Worm (Caenorhabditis elegans) whole organism, young adult: Measurements from ENCODE around the gene hpo-25.

Source experiments
- B0261.1 ChIP-seq: sonication (generic microtip); optimal IDR thresholded peaks from 2 replicates; lab custom pipeline; 2016; ENCODE audit warnings: mild to moderate bottlenecking, missing genetic modification characterization, moderate library complexity, missing compliant biosample characterization
- B0336.3 ChIP-seq: fragments of 200-800 bp; sonication (Bioruptor generic); IDR thresholded peaks from 2 replicates; pipeline ENCODE4 v1.3.6; 2022; ENCODE audit warnings: missing genetic modification characterization, missing compliant biosample characterization
- C17E4.6 ChIP-seq: fragments of 200-800 bp; sonication (Bioruptor generic); IDR thresholded peaks from 2 replicates; pipeline ENCODE4 v1.3.6; 2022; ENCODE audit warnings: missing genetic modification reagents, missing genetic modification characterization, missing compliant biosample characterization
- F10E7.11 ChIP-seq: sonication (generic microtip); optimal IDR thresholded peaks from 2 replicates; lab custom pipeline; 2017; ENCODE audit warnings: mild to moderate bottlenecking, missing genetic modification characterization, moderate library complexity, missing compliant biosample characterization
- F33H1.4 ChIP-seq: fragments of 200-800 bp; sonication (Bioruptor generic); IDR thresholded peaks from 2 replicates; pipeline ENCODE4 v1.3.6; 2022; ENCODE audit warnings: missing genetic modification reagents, missing genetic modification characterization, missing compliant biosample characterization
- F39B2.1 ChIP-seq: fragments of 200-800 bp; sonication (Bioruptor generic); IDR thresholded peaks from 2 replicates; pipeline ENCODE4 v1.3.6; 2022; ENCODE audit warnings: missing genetic modification reagents, missing genetic modification characterization, missing compliant biosample characterization
- F57C9.4 ChIP-seq: sonication (generic microtip); optimal IDR thresholded peaks from 2 replicates; lab custom pipeline; 2017; ENCODE audit warnings: mild to moderate bottlenecking, missing genetic modification characterization, missing compliant biosample characterization
- Y56A3A.18 ChIP-seq: fragments of 200-800 bp; sonication (Bioruptor generic); IDR thresholded peaks from 2 replicates; pipeline ENCODE4 v1.3.6; 2022; ENCODE audit warnings: missing genetic modification reagents, missing genetic modification characterization, missing compliant biosample characterization
- Y95B8A.8 ChIP-seq: fragments of 200-800 bp; sonication (Bioruptor generic); IDR thresholded peaks from 2 replicates; pipeline ENCODE4 v1.3.6; 2022; ENCODE audit warnings: missing genetic modification reagents, missing genetic modification characterization, missing compliant biosample characterization
- ZK185.1 ChIP-seq: sonication (generic microtip); optimal IDR thresholded peaks from 2 replicates; lab custom pipeline; 2016; ENCODE audit warnings: mild to moderate bottlenecking, missing genetic modification characterization, missing compliant biosample characterization; ENCODE audit not compliant: poor library complexity, severe bottlenecking
- attf-6 ChIP-seq: fragments of 200-800 bp; sonication (Bioruptor generic); IDR thresholded peaks from 2 replicates; pipeline ENCODE4 v1.3.6; 2022; ENCODE audit warnings: missing genetic modification reagents, missing genetic modification characterization, missing compliant biosample characterization
- bed-1 ChIP-seq: fragments of 200-800 bp; sonication (Bioruptor generic); IDR thresholded peaks from 2 replicates; pipeline ENCODE4 v1.3.6; 2022; ENCODE audit warnings: missing genetic modification reagents, missing genetic modification characterization, missing compliant biosample characterization
- cebp-1 ChIP-seq, 2 experiments: fragments of 200-800 bp in 1 of 2; sonication (Bioruptor generic) in 1 of 2; sonication (generic microtip) in 1 of 2; IDR thresholded peaks in 1 of 2; optimal IDR thresholded peaks in 1 of 2; 2 replicates each; pipeline versions ENCODE4 v1.3.6 to Lab custom; 2017 to 2022; ENCODE audit warnings: missing compliant biosample characterization in 2 of 2, missing genetic modification characterization in 2 of 2, mild to moderate bottlenecking in 1 of 2, missing genetic modification reagents in 1 of 2, moderate library complexity in 1 of 2
- cebp-2 ChIP-seq: fragments of 200-800 bp; sonication (Bioruptor generic); IDR thresholded peaks from 2 replicates; pipeline ENCODE4 v1.3.6; 2022; ENCODE audit warnings: missing genetic modification characterization, missing compliant biosample characterization
- chd-7 ChIP-seq: sonication (generic microtip); optimal IDR thresholded peaks from 2 replicates; lab custom pipeline; 2016; ENCODE audit warnings: mild to moderate bottlenecking, missing genetic modification characterization, moderate library complexity, missing compliant biosample characterization
- ets-4 ChIP-seq: fragments of 200-800 bp; sonication (Bioruptor generic); optimal IDR thresholded peaks from 2 replicates; lab custom pipeline; 2018; ENCODE audit warnings: mild to moderate bottlenecking, missing genetic modification characterization, missing compliant biosample characterization
- hmg-20 ChIP-seq: fragments of 200-800 bp; sonication (Bioruptor generic); IDR thresholded peaks from 2 replicates; pipeline ENCODE4 v1.3.6; 2022; ENCODE audit warnings: missing genetic modification reagents, missing genetic modification characterization, missing compliant biosample characterization
- lag-1 ChIP-seq: fragments of 200-800 bp; sonication (Bioruptor generic); IDR thresholded peaks from 2 replicates; pipeline ENCODE4 v1.3.6; 2022; ENCODE audit warnings: missing genetic modification reagents, missing genetic modification characterization, missing compliant biosample characterization
- lin-40 ChIP-seq: sonication (generic microtip); optimal IDR thresholded peaks from 2 replicates; lab custom pipeline; 2016; ENCODE audit warnings: missing genetic modification characterization, mild to moderate bottlenecking, missing compliant biosample characterization, missing genotype, missing genetic modification reagents
- lsy-27 ChIP-seq: sonication (generic microtip); optimal IDR thresholded peaks from 2 replicates; lab custom pipeline; 2017; ENCODE audit warnings: missing genetic modification characterization, mild to moderate bottlenecking, missing compliant biosample characterization, antibody characterized with exemption, missing genotype, borderline replicate concordance; ENCODE audit not compliant: insufficient read depth
- madf-8 ChIP-seq: fragments of 200-800 bp; sonication (Bioruptor generic); conservative IDR thresholded peaks from 2 replicates; pipeline ENCODE4 v1.3.6; 2022; ENCODE audit warnings: missing genetic modification reagents, missing genetic modification characterization, missing compliant biosample characterization
- mes-4 ChIP-seq: sonication (generic microtip); optimal IDR thresholded peaks from 2 replicates; lab custom pipeline; 2016; ENCODE audit warnings: missing genotype, missing genetic modification characterization, missing compliant biosample characterization
- mxl-1 ChIP-seq: sonication (generic microtip); optimal IDR thresholded peaks from 2 replicates; lab custom pipeline; 2016; ENCODE audit warnings: missing genetic modification characterization, missing compliant biosample characterization
- nhr-27 ChIP-seq: fragments of 200-800 bp; sonication (Bioruptor generic); optimal IDR thresholded peaks from 2 replicates; lab custom pipeline; 2018; ENCODE audit warnings: mild to moderate bottlenecking, missing genetic modification characterization, moderate library complexity, missing compliant biosample characterization
- pha-4 ChIP-seq: fragments of 150-350 bp; sonication (generic microtip); optimal IDR thresholded peaks from 2 replicates; lab custom pipeline; 2014; ENCODE audit warnings: missing biosample characterization, missing genetic modification reagents, missing genetic modification characterization
- sea-2 ChIP-seq: fragments of 200-800 bp; sonication (Bioruptor generic); IDR thresholded peaks from 2 replicates; pipeline ENCODE4 v1.3.6; 2022; ENCODE audit warnings: missing genetic modification characterization, missing compliant biosample characterization
- snpc-1.1 ChIP-seq: sonication (generic microtip); optimal IDR thresholded peaks from 2 replicates; lab custom pipeline; 2017; ENCODE audit warnings: missing genetic modification characterization, mild to moderate bottlenecking, missing compliant biosample characterization, antibody characterized with exemption, moderate library complexity, missing genotype, missing genetic modification reagents; ENCODE audit not compliant: insufficient read depth
- sptf-2 ChIP-seq: fragments of 200-800 bp; sonication (Bioruptor generic); optimal IDR thresholded peaks from 2 replicates; lab custom pipeline; 2018; ENCODE audit warnings: mild to moderate bottlenecking, missing genetic modification characterization, missing compliant biosample characterization
- tbp1 ChIP-seq: fragments of 200-800 bp; sonication (Bioruptor generic); optimal IDR thresholded peaks from 2 replicates; lab custom pipeline; 2018; ENCODE audit warnings: mild to moderate bottlenecking, missing genetic modification characterization, missing compliant biosample characterization
- tlf-1 ChIP-seq: fragments of 200-800 bp; sonication (Bioruptor generic); optimal IDR thresholded peaks from 2 replicates; lab custom pipeline; 2018; ENCODE audit warnings: mild to moderate bottlenecking, missing genetic modification characterization, missing compliant biosample characterization
- zim-3 ChIP-seq: sonication (generic microtip); optimal IDR thresholded peaks from 2 replicates; lab custom pipeline; 2017; ENCODE audit warnings: mild to moderate bottlenecking, missing genetic modification characterization, moderate library complexity, missing compliant biosample characterization
- ztf-18 ChIP-seq: sonication (generic microtip); optimal IDR thresholded peaks from 2 replicates; lab custom pipeline; 2016; ENCODE audit warnings: missing genotype, mild to moderate bottlenecking, missing genetic modification characterization, missing compliant biosample characterization
- ztf-22 ChIP-seq: fragments of 200-800 bp; sonication (Bioruptor generic); optimal IDR thresholded peaks from 2 replicates; lab custom pipeline; 2018; ENCODE audit warnings: mild to moderate bottlenecking, missing genetic modification characterization, moderate library complexity, missing compliant biosample characterization
- ztf-25 ChIP-seq: fragments of 200-800 bp; sonication (Bioruptor generic); IDR thresholded peaks from 2 replicates; pipeline ENCODE4 v1.3.6; 2022; ENCODE audit warnings: missing genetic modification reagents, missing genetic modification characterization, missing compliant biosample characterization
- ztf-6 ChIP-seq: fragments of 200-800 bp; sonication (Bioruptor generic); IDR thresholded peaks from 2 replicates; pipeline ENCODE4 v1.3.6; 2022; ENCODE audit warnings: missing genetic modification reagents, missing genetic modification characterization, missing compliant biosample characterization

Gene hpo-25

DNA sequence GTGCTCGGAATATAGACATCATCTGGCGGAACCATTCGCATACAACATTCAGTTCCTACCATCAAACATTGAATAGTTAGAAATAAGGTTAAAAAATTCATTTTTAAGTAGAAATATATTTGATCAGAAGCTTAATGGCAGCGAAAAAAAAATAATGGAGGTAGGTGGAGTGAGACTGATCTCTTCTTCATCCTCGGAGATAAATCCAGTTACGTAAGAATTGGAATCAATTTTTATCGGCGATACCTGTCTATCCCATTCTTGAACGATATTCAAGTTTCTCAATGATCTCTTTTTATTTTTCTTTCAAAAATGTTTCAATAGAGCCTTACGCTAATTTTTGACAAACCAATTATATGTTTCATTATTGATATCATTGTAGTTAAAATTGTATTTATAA, 16.4 kb downstream of the hpo-25 start, which contains the start of gene F16G10.9:
Gene F16G10.9 (minus strand): TSS at position 101 of the 400 bp plus-strand sequence.
- TF ChIP-seq tbp1 = no peak
- no peak for TF ChIP-seq attf-6
- no peak for TF ChIP-seq C17E4.6 (GFP tag; lab: Robert Waterston, UW)
- TF ChIP-seq ets-4 (GFP tag; lab: Kevin White, UChicago) = no peak
- no peak for TF ChIP-seq F33H1.4 (GFP tag; lab: Robert Waterston, UW)
- TF ChIP-seq cebp-2 = no peak
- TF ChIP-seq sea-2 (GFP tag; lab: Robert Waterston, UW) = no peak
- no peak for TF ChIP-seq madf-8 (GFP tag; lab: Robert Waterston, UW)
- TF ChIP-seq ztf-6 (GFP tag; lab: Robert Waterston, UW) = no peak
- TF ChIP-seq ztf-22 = no peak
- TF ChIP-seq lag-1 (GFP tag; lab: Robert Waterston, UW) = no peak

DNA sequence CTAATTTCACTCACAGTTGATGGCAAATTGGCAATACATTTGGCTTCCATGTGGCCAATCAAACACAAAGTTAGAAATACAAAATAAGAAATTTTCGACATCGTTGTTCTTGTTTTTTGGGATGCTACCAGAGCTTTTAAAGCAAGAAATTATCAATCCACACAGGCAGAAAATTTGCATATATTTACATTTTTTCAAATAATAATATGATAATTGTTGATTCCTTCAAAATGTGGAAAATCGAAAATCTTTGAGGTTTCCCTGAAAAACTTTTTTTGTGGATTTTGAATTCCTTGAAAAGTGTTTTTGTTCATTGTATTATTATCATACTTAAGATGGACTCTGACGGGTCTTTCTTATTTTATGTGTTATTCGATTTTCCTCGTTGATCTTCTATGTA, 21.8 kb downstream of the hpo-25 start, which contains the start of gene F16G10.10:
Gene F16G10.10 (minus strand): TSS at position 101 of the 400 bp plus-strand sequence.
- TF ChIP-seq mxl-1 (tag; lab: Kevin White, UChicago) = no peak
- TF ChIP-seq nhr-27 (tag; lab: Kevin White, UChicago) = no peak
- TF ChIP-seq ZK185.1 (tag; lab: Kevin White, UChicago) = no peak
- TF ChIP-seq sptf-2 (GFP tag; lab: Kevin White, UChicago) = no peak
- TF ChIP-seq ztf-25 (GFP tag; lab: Robert Waterston, UW) = no peak
- no peak for TF ChIP-seq bed-1
- TF ChIP-seq F57C9.4 (tag; lab: Kevin White, UChicago) = no peak
- TF ChIP-seq snpc-1.1 (tag; lab: Kevin White, UChicago) = no peak
- TF ChIP-seq F39B2.1 (GFP tag; lab: Robert Waterston, UW) = no peak
- TF ChIP-seq Y56A3A.18 (GFP tag; lab: Robert Waterston, UW) = no peak
- TF ChIP-seq B0336.3 (GFP tag; lab: Robert Waterston, UW) = no peak
- no peak for TF ChIP-seq F10E7.11 (tag; lab: Kevin White, UChicago)

DNA sequence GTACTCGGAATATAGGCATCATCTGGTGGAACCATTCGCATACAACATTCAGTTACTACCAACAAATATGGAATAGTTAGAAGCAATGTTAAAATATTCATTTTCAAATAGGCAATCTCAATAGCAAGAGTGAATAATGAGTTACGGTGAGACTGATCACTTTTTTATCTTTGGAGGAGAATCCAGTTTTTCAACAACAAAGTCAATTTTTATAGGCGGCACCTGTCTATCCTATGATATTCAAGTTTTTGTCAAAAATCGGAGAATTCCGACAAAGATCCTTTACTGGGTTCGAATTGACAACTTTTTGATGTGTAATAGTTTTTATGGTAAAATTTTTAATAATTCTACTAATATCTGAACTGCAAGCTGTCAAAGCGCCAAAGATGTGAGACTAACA, 24.8 kb downstream of the hpo-25 start, which contains the start of gene F16G10.11:
Gene F16G10.11 (minus strand): TSS at position 101 of the 400 bp plus-strand sequence.
- no peak for TF ChIP-seq chd-7 (tag; lab: Kevin White, UChicago)
- TF ChIP-seq hmg-20 (GFP tag; lab: Robert Waterston, UW) = no peak
- TF ChIP-seq lin-40 = no peak
- no peak for TF ChIP-seq tlf-1 (GFP tag; lab: Kevin White, UChicago)
- no peak for TF ChIP-seq cebp-1 (GFP tag; IDR thresholded peaks at IDR 0.05; lab: Robert Waterston, UW)
- no peak for TF ChIP-seq cebp-1 (tag; optimal IDR thresholded peaks at IDR 0.05; lab: Kevin White, UChicago)
- TF ChIP-seq B0261.1 (tag; lab: Kevin White, UChicago) = no peak
- TF ChIP-seq mes-4 (tag; lab: Kevin White, UChicago) = no peak
- TF ChIP-seq cebp-2 = no peak
- TF ChIP-seq pha-4 (tag; lab: Kevin White, UChicago) = no peak
- no peak for TF ChIP-seq ztf-18 (tag; lab: Kevin White, UChicago)
- TF ChIP-seq lsy-27 (tag; lab: Kevin White, UChicago) = no peak
- TF ChIP-seq Y95B8A.8 (GFP tag; lab: Robert Waterston, UW) = no peak
- TF ChIP-seq zim-3 = no peak
